Fruit fly (Drosophila melanogaster): Measurements from ENCODE around the gene CG13884.
A peak's percentile ranks its signal among the peaks of the same experiment; 100 is the strongest.

- TF ChIP-seq CG10348 (GFP tag; IDR thresholded peaks at IDR 0.05) (no peak), CG14655 (GFP tag; optimal IDR thresholded peaks at IDR 0.05) (peak; percentile 68), CG8159 (tag; optimal IDR thresholded peaks at IDR 0.05) (peak; percentile 89)
These were observed 11.2 kb upstream of the CG13884 start for dm6 chr3L:377222-378071.
